Worm (Caenorhabditis elegans): ENCODE data around the gene rabr-4.

DNA sequence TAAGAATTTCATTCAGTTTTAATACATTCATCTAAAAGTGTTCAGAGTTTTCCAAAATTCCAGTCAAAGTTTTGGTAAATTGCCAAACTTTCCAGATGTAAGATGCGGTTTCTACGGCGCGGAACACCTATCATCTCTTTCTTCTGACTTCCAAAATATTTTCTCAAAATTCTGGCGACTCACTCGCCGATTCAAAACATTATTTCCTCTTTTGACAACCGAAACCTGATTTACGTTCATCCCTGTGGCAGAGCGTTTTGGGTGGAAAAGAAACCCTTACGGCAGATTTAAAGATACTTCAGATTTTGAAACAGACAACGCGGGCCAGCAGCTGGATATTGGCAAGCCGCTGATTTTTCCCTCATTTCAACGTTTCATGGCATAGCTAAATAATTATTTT is 3.3 kb downstream of the rabr-4 start, which contains the start of gene F11A5.5:
- TF ChIP-seq skn-1 (tag; optimal IDR thresholded peaks at IDR 0.05) (no peak), ZK546.5 (tag; optimal IDR thresholded peaks at IDR 0.05) (no peak), aly-2 (tag; optimal IDR thresholded peaks at IDR 0.05) (no peak), nhr-23 (tag; optimal IDR thresholded peaks at IDR 0.05) (no peak), blmp-1 (tag; optimal IDR thresholded peaks at IDR 0.05; ENCODE audit: insufficient read depth) (no peak), unc-62 (GFP tag; optimal IDR thresholded peaks at IDR 0.05) (no peak), nhr-12 (tag; optimal IDR thresholded peaks at IDR 0.05) (no peak), unc-55 (GFP tag; optimal IDR thresholded peaks at IDR 0.05) (no peak), mdl-1 (tag; optimal IDR thresholded peaks at IDR 0.05) (no peak), lsy-2 (tag; optimal IDR thresholded peaks at IDR 0.05) (no peak), nhr-10 (tag; optimal IDR thresholded peaks at IDR 0.05) (no peak), elt-1 (tag; optimal IDR thresholded peaks at IDR 0.05) (no peak), mbf-1 (tag; optimal IDR thresholded peaks at IDR 0.05) (no peak)

Measured in whole organism, L2 larva.